Fruit fly (Drosophila melanogaster): Measurements from ENCODE around the gene CG17734.

DNA sequence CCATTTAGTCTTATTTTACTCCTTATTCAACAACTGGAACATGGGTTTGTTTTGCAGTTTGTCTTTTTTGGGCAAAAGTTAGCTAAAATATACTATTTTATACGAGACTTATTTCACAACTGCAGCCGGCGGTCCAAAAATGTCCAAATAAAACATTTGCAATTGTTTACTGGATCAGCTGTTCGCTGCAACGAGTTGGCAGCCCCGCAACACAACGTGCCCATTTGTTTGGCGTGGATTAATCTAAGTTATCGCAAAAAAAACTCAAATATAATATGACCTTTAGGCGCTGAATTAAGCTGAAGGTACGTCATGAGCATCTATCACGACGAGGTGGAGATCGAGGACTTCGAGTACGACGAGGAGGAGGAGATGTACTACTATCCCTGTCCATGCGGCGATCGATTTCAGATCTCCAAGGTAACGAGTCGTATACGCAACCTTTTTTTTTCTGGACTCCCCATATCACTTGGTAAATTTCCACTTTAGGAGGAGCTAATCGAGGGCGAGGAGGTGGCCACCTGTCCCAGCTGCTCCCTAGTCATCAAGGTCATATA, 12.0 kb downstream of the CG17734 start, which contains the start of the genes CG17187 and Dph3:
- no peak for TF ChIP-seq rn (GFP tag; IDR thresholded peaks at IDR 0.05)
- TF ChIP-seq gl (tag; optimal IDR thresholded peaks at IDR 0.05) = no peak
- TF ChIP-seq EcR (GFP tag; optimal IDR thresholded peaks at IDR 0.05) = no peak
